Fruit fly (Drosophila melanogaster): ENCODE measurements around the gene CG9215.

The CG9215 gene

dm6 chrX:15615426-15615825, 32.8 kb upstream of the CG9215 start (continued):
- TF ChIP-seq bcd (GFP tag; optimal IDR thresholded peaks at IDR 0.05) (peak; percentile 61), CG7372 (GFP tag; IDR thresholded peaks at IDR 0.05) (peak; percentile 48; the same call in 1 of the 2 replicates), tup (GFP tag; optimal IDR thresholded peaks at IDR 0.05) (no peak), CG8388 (GFP tag; optimal IDR thresholded peaks at IDR 0.05) (peak; percentile 57), otp (GFP tag; IDR thresholded peaks at IDR 0.05) (0 out of 3 replicates have a peak, but pooled peaks have one; percentile 48), CG9817 (tag; optimal IDR thresholded peaks at IDR 0.05) (peak; percentile 38), slou (GFP tag; optimal IDR thresholded peaks at IDR 0.05) (no peak), so (GFP tag; IDR thresholded peaks at IDR 0.05) (peak; percentile 70; the same call in 2 of the 3 replicates), B-H1 (GFP tag; IDR thresholded peaks at IDR 0.05) (no peak), Dip3 (GFP tag; optimal IDR thresholded peaks at IDR 0.05) (no peak), Sox100B (GFP tag; optimal IDR thresholded peaks at IDR 0.05) (peak; percentile 42), D (optimal IDR thresholded peaks at IDR 0.05) (no peak), D (GFP tag; optimal IDR thresholded peaks at IDR 0.05) (peak; percentile 37), CG12071 (GFP tag; optimal IDR thresholded peaks at IDR 0.05) (peak; percentile 27), Hr3 (GFP tag; optimal IDR thresholded peaks at IDR 0.05) (peak; percentile 53), CG1602 (GFP tag; optimal IDR thresholded peaks at IDR 0.05) (peak; percentile 36), CG2678 (tag; optimal IDR thresholded peaks at IDR 0.05) (peak; percentile 71), vfl (GFP tag; optimal IDR thresholded peaks at IDR 0.05) (no peak), Gsc (GFP tag; IDR thresholded peaks at IDR 0.05) (no peak), cg (GFP tag; optimal IDR thresholded peaks at IDR 0.05) (no peak), BEAF-32 (GFP tag; optimal IDR thresholded peaks at IDR 0.05) (no peak), Hsf (GFP tag; optimal IDR thresholded peaks at IDR 0.05) (peak; percentile 49), Camta (GFP tag; optimal IDR thresholded peaks at IDR 0.05) (peak; percentile 10), chn (GFP tag; optimal IDR thresholded peaks at IDR 0.05) (peak; percentile 10), CG18476 (GFP tag; optimal IDR thresholded peaks at IDR 0.05) (no peak), da (GFP tag; optimal IDR thresholded peaks at IDR 0.05) (no peak), sob (GFP tag; IDR thresholded peaks at IDR 0.05) (peak; percentile 51; the same call in 1 of the 2 replicates), CG2116 (GFP tag; optimal IDR thresholded peaks at IDR 0.05) (no peak), eve (GFP tag; optimal IDR thresholded peaks at IDR 0.05) (peak in 1 of 2 experiments; percentile 10), pros (GFP tag; optimal IDR thresholded peaks at IDR 0.05) (no peak), Xrp1 (GFP tag; IDR thresholded peaks at IDR 0.05) (peak; percentile 65; the same call in 1 of the 2 replicates), gsb (GFP tag; IDR thresholded peaks at IDR 0.05) (no peak), CG17568 (GFP tag; optimal IDR thresholded peaks at IDR 0.05) (peak; percentile 11), CG15696 (tag; optimal IDR thresholded peaks at IDR 0.05) (peak; percentile 38), rib (GFP tag; IDR thresholded peaks at IDR 0.05) (no peak), Hr78 (GFP tag; optimal IDR thresholded peaks at IDR 0.05) (no peak), nau (GFP tag; optimal IDR thresholded peaks at IDR 0.05) (no peak), CG30403 (GFP tag; optimal IDR thresholded peaks at IDR 0.05) (peak; percentile 60), CG7556 (GFP tag; optimal IDR thresholded peaks at IDR 0.05) (peak; percentile 47), Xbp1 (GFP tag; optimal IDR thresholded peaks at IDR 0.05) (peak; percentile 58), lab (GFP tag; optimal IDR thresholded peaks at IDR 0.05) (peak; percentile 58), CG6689 (GFP tag; IDR thresholded peaks at IDR 0.05) (peak; percentile 71), CG1603 (tag; optimal IDR thresholded peaks at IDR 0.05) (peak; percentile 63), Chrac-16 (GFP tag; optimal IDR thresholded peaks at IDR 0.05) (peak; percentile 30), lola (GFP tag; optimal IDR thresholded peaks at IDR 0.05) (peak in 1 of 3 experiments; percentile 47), CG14710 (tag; optimal IDR thresholded peaks at IDR 0.05) (peak; percentile 42), sima (GFP tag; optimal IDR thresholded peaks at IDR 0.05) (peak; percentile 3), CG18764 (GFP tag; optimal IDR thresholded peaks at IDR 0.05) (peak; percentile 26), ato (GFP tag; IDR thresholded peaks at IDR 0.05; ENCODE audit: partially characterized antibody) (no peak), run (tag; optimal IDR thresholded peaks at IDR 0.05) (peak; percentile 3)

Data from whole organism, embryonic.